Fruit fly (Drosophila melanogaster) whole organism, embryonic: ENCODE data around the gene Arp8.

Source experiments
- CG10274 ChIP-seq: fragments of 200-800 bp; sonication (Bioruptor generic); optimal IDR thresholded peaks from 3 replicates; lab custom pipeline; 2017; ENCODE audit warnings: missing biosample characterization, mild to moderate bottlenecking, missing genetic modification characterization
- CG11504 ChIP-seq: fragments of 200-800 bp; sonication (Bioruptor generic); optimal IDR thresholded peaks from 3 replicates; lab custom pipeline; 2019; ENCODE audit warnings: missing biosample characterization, mild to moderate bottlenecking, missing genetic modification characterization, moderate library complexity
- CG11696 ChIP-seq: fragments of 200-800 bp; sonication (Bioruptor generic); IDR thresholded peaks from 2 replicates; pipeline ENCODE4 v1.3.6; 2022; ENCODE audit warnings: missing biosample characterization, missing genetic modification characterization
- CG11723 ChIP-seq: fragments of 200-800 bp; sonication (Bioruptor generic); optimal IDR thresholded peaks from 2 replicates; lab custom pipeline; 2017; ENCODE audit warnings: missing biosample characterization, mild to moderate bottlenecking, missing genetic modification characterization
- CG13775 ChIP-seq: fragments of 200-800 bp; sonication (Bioruptor generic); optimal IDR thresholded peaks from 3 replicates; lab custom pipeline; 2017; ENCODE audit warnings: missing biosample characterization, mild to moderate bottlenecking, missing genetic modification characterization
- CG1603 ChIP-seq: fragments of 200-800 bp; sonication (Bioruptor generic); optimal IDR thresholded peaks from 2 replicates; lab custom pipeline; 2019; ENCODE audit warnings: missing biosample characterization, mild to moderate bottlenecking, missing genetic modification characterization, moderate library complexity
- CG17361 ChIP-seq: fragments of 200-800 bp; sonication (Bioruptor generic); IDR thresholded peaks from 3 replicates; pipeline ENCODE4 v1.3.6; 2022; ENCODE audit warnings: missing biosample characterization, missing genetic modification characterization
- CG2678 ChIP-seq: fragments of 200-800 bp; sonication (Bioruptor generic); optimal IDR thresholded peaks from 3 replicates; lab custom pipeline; 2019; ENCODE audit warnings: missing biosample characterization, mild to moderate bottlenecking, missing genetic modification characterization, moderate library complexity
- CG2712 ChIP-seq: fragments of 200-800 bp; optimal IDR thresholded peaks from 3 replicates; lab custom pipeline; 2019; ENCODE audit warnings: missing biosample characterization, mild to moderate bottlenecking, missing genetic modification characterization, moderate library complexity
- CG3726 ChIP-seq: fragments of 200-800 bp; sonication (Bioruptor generic); IDR thresholded peaks from 3 replicates; pipeline ENCODE4, ENCODE4 v1.3.6; 2022; ENCODE audit warnings: missing biosample characterization, missing genetic modification characterization
- CG4424 ChIP-seq: fragments of 200-800 bp; sonication (Bioruptor generic); optimal IDR thresholded peaks from 3 replicates; lab custom pipeline; 2016; ENCODE audit warnings: missing biosample characterization, missing genetic modification characterization
- CG4854 ChIP-seq: fragments of 200-800 bp; sonication (Bioruptor generic); optimal IDR thresholded peaks from 2 replicates; lab custom pipeline; 2016; ENCODE audit warnings: missing biosample characterization, missing genetic modification characterization, inconsistent platforms
- CG7271 ChIP-seq: fragments of 200-800 bp; sonication (Bioruptor generic); optimal IDR thresholded peaks from 2 replicates; lab custom pipeline; 2018; ENCODE audit warnings: missing biosample characterization, mild to moderate bottlenecking, missing genetic modification characterization, moderate library complexity
- CG8089 ChIP-seq: fragments of 200-800 bp; sonication (Bioruptor generic); optimal IDR thresholded peaks from 3 replicates; lab custom pipeline; 2016; ENCODE audit warnings: missing biosample characterization, missing genetic modification characterization
- CG8290 ChIP-seq, 3 experiments: fragments of 200-800 bp; sonication (Bioruptor generic); optimal IDR thresholded peaks; 2 replicates each; lab custom pipeline; 2016 to 2019; ENCODE audit warnings: missing biosample characterization in 3 of 3, missing genetic modification characterization in 3 of 3, mild to moderate bottlenecking in 2 of 3, moderate library complexity in 1 of 3
- CG8765 ChIP-seq: fragments of 200-800 bp; sonication (Bioruptor generic); IDR thresholded peaks from 2 replicates; pipeline ENCODE4 v1.3.6; 2022; ENCODE audit warnings: missing biosample characterization, missing genetic modification characterization
- CG9797 ChIP-seq: fragments of 200-800 bp; sonication (Bioruptor generic); optimal IDR thresholded peaks from 3 replicates; lab custom pipeline; 2018; ENCODE audit warnings: missing biosample characterization, mild to moderate bottlenecking, missing genetic modification characterization
- CG9932 ChIP-seq: fragments of 200-800 bp; sonication (Bioruptor generic); IDR thresholded peaks from 2 replicates; pipeline ENCODE4 v1.3.6; 2022; ENCODE audit warnings: missing biosample characterization, missing genetic modification characterization
- Drgx ChIP-seq: fragments of 200-800 bp; sonication (Bioruptor generic); IDR thresholded peaks from 2 replicates; pipeline ENCODE4 v1.3.6; 2022; ENCODE audit warnings: missing biosample characterization, missing genetic modification characterization
- Fer2 ChIP-seq: fragments of 200-800 bp; sonication (Bioruptor generic); optimal IDR thresholded peaks from 2 replicates; lab custom pipeline; 2018; ENCODE audit warnings: missing biosample characterization, mild to moderate bottlenecking, missing genetic modification characterization, moderate library complexity
- Gsc ChIP-seq: fragments of 200-800 bp; sonication (Bioruptor generic); IDR thresholded peaks from 2 replicates; pipeline ENCODE4 v1.3.6; 2022; ENCODE audit warnings: missing biosample characterization, missing genetic modification characterization
- Hmr ChIP-seq: fragments of 200-800 bp; sonication (Bioruptor generic); optimal IDR thresholded peaks from 3 replicates; lab custom pipeline; 2017; ENCODE audit warnings: mild to moderate bottlenecking, missing biosample characterization, missing genetic modification reagents, missing genetic modification characterization
- Hr51 ChIP-seq, 2 experiments: fragments of 200-800 bp; sonication (Bioruptor generic); optimal IDR thresholded peaks; 2 replicates in 1 of 2; 3 replicates in 1 of 2; lab custom pipeline; 2016 to 2018; ENCODE audit warnings: missing biosample characterization in 2 of 2, missing genetic modification characterization in 2 of 2, mild to moderate bottlenecking in 1 of 2, moderate library complexity in 1 of 2
- Hsf ChIP-seq: fragments of 200-800 bp; sonication (Bioruptor generic); optimal IDR thresholded peaks from 3 replicates; lab custom pipeline; 2016; ENCODE audit warnings: missing biosample characterization, missing genetic modification characterization
- Kr ChIP-seq: fragments of 200-800 bp; sonication (Bioruptor generic); optimal IDR thresholded peaks from 2 replicates; lab custom pipeline; 2017; ENCODE audit warnings: missing biosample characterization, mild to moderate bottlenecking, missing genetic modification characterization
- Meics ChIP-seq: fragments of 200-800 bp; sonication (Bioruptor generic); optimal IDR thresholded peaks from 2 replicates; lab custom pipeline; 2017; ENCODE audit warnings: missing biosample characterization, mild to moderate bottlenecking, missing genetic modification characterization
- NfI ChIP-seq: fragments of 200-800 bp; sonication (Bioruptor generic); optimal IDR thresholded peaks from 3 replicates; lab custom pipeline; 2018; ENCODE audit warnings: missing biosample characterization, mild to moderate bottlenecking, missing genetic modification characterization, moderate library complexity
- Rfx ChIP-seq: fragments of 200-800 bp; sonication (Bioruptor generic); IDR thresholded peaks from 2 replicates; pipeline ENCODE4 v1.3.6; 2022; ENCODE audit warnings: missing biosample characterization, missing genetic modification characterization
- Six4 ChIP-seq: fragments of 200-800 bp; sonication (Bioruptor generic); optimal IDR thresholded peaks from 2 replicates; lab custom pipeline; 2016; ENCODE audit warnings: missing biosample characterization, missing genetic modification characterization
- ash1 ChIP-seq: fragments of 200-800 bp; sonication (Bioruptor generic); optimal IDR thresholded peaks from 2 replicates; lab custom pipeline; 2018; ENCODE audit warnings: missing biosample characterization, mild to moderate bottlenecking, missing genetic modification characterization
- cg ChIP-seq: fragments of 200-800 bp; sonication (Bioruptor generic); optimal IDR thresholded peaks from 3 replicates; lab custom pipeline; 2019; ENCODE audit warnings: missing biosample characterization, mild to moderate bottlenecking, missing genetic modification characterization, moderate library complexity
- chif ChIP-seq, 2 experiments: fragments of 200-800 bp; sonication (Bioruptor generic); optimal IDR thresholded peaks; 3 replicates each; lab custom pipeline; 2016; ENCODE audit warnings: missing biosample characterization in 2 of 2, missing genetic modification characterization in 2 of 2
- ci ChIP-seq: fragments of 200-800 bp; sonication (Bioruptor generic); IDR thresholded peaks from 3 replicates; pipeline ENCODE4 v1.3.6; 2022; ENCODE audit warnings: missing biosample characterization, missing genetic modification characterization
- dpn ChIP-seq, 2 experiments: fragments of 200-800 bp; sonication (Bioruptor generic); optimal IDR thresholded peaks; 3 replicates each; lab custom pipeline; 2016; ENCODE audit warnings: missing biosample characterization in 2 of 2, missing genetic modification characterization in 2 of 2
- esg ChIP-seq: fragments of 200-800 bp; sonication (Bioruptor generic); conservative IDR thresholded peaks from 2 replicates; pipeline ENCODE4 v1.3.6; 2022; ENCODE audit warnings: missing biosample characterization, missing genetic modification characterization
- fru ChIP-seq: fragments of >200 bp; optimal IDR thresholded peaks from 2 replicates; lab custom pipeline; 2017
- gcm2 ChIP-seq: fragments of 200-800 bp; sonication (Bioruptor generic); optimal IDR thresholded peaks from 2 replicates; lab custom pipeline; 2016; ENCODE audit warnings: missing biosample characterization, missing genetic modification characterization
- gem ChIP-seq: fragments of 200-800 bp; sonication (Bioruptor generic); optimal IDR thresholded peaks from 2 replicates; lab custom pipeline; 2019; ENCODE audit warnings: missing biosample characterization, mild to moderate bottlenecking, missing genetic modification characterization, moderate library complexity
- her ChIP-seq: fragments of 200-800 bp; sonication (Bioruptor generic); optimal IDR thresholded peaks from 2 replicates; lab custom pipeline; 2016; ENCODE audit warnings: missing biosample characterization, missing genetic modification characterization
- nom ChIP-seq: fragments of 200-800 bp; sonication (Bioruptor generic); optimal IDR thresholded peaks from 2 replicates; lab custom pipeline; 2017; ENCODE audit warnings: missing biosample characterization, missing genetic modification characterization, mild to moderate bottlenecking, moderate library complexity, missing genetic modification reagents
- onecut ChIP-seq: fragments of 200-800 bp; sonication (Bioruptor generic); IDR thresholded peaks from 2 replicates; pipeline ENCODE4 v1.3.6; 2022; ENCODE audit warnings: missing biosample characterization, missing genetic modification characterization
- row ChIP-seq: fragments of 200-800 bp; sonication (Bioruptor generic); IDR thresholded peaks from 3 replicates; pipeline ENCODE4 v1.3.6; 2022; ENCODE audit warnings: missing biosample characterization, missing genetic modification characterization
- seq ChIP-seq: fragments of 200-800 bp; sonication (Bioruptor generic); IDR thresholded peaks from 2 replicates; pipeline ENCODE4 v1.3.6; 2022; ENCODE audit warnings: missing biosample characterization, missing genetic modification characterization
- sr ChIP-seq: fragments of 200-800 bp; sonication (Bioruptor generic); IDR thresholded peaks from 3 replicates; pipeline ENCODE4 v1.3.6; 2022; ENCODE audit warnings: missing biosample characterization, missing genetic modification characterization
- tin ChIP-seq: fragments of 200-800 bp; sonication (Bioruptor generic); optimal IDR thresholded peaks from 3 replicates; lab custom pipeline; 2016; ENCODE audit warnings: missing biosample characterization, missing genetic modification characterization
- trem ChIP-seq: fragments of 200-800 bp; optimal IDR thresholded peaks from 3 replicates; lab custom pipeline; 2019; ENCODE audit warnings: missing biosample characterization, mild to moderate bottlenecking, missing genetic modification characterization, moderate library complexity
- ttk ChIP-seq: fragments of 200-800 bp; sonication (Bioruptor generic); IDR thresholded peaks from 2 replicates; pipeline ENCODE4 v2.1.2; 2022; ENCODE audit warnings: missing biosample characterization, missing genetic modification characterization
- vfl ChIP-seq: fragments of 200-800 bp; sonication (Bioruptor generic); optimal IDR thresholded peaks from 2 replicates; lab custom pipeline; 2016; ENCODE audit warnings: missing biosample characterization, missing genetic modification characterization

The Arp8 gene

DNA sequence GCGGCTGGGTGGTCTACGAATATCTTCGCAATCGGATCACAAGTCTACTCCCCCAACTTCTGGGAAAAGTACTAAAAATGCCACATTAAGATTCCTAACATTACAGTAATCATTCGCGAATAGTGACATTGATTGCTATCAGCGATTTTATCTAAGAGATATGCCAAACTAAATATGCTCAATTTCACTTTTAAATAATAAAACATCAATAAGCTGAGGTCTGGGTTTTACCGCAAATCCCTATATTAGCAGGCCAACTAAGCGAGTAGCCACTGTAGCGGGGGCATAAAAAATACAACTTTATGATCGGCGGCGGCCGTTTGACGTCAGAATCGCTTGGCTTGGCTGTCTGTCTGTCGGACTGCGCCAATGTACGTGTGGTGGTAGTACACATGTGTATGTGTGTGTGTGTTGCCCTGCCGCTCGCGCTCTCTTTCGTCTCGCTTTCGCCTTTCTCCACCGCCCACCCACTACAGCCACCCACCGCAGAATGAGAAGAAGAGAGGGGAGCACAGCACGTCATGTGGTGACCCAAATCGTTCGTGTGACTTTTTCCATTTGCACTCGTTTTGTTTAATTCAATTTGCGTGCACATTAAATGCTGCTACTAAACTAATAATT, 19.8 kb upstream of the Arp8 start (continued):
- TF ChIP-seq Hsf (peak; percentile 93), CG8765 (GFP tag; lab: Robert Waterston, UW) (peak; percentile 83), fru (lab: Kevin White, UChicago) (no peak), vfl (GFP tag; lab: Kevin White, UChicago) (peak; percentile 93), ash1 (GFP tag; lab: Kevin White, UChicago) (peak; percentile 62), esg (GFP tag; lab: Robert Waterston, UW) (peak; percentile 94), CG11723 (GFP tag; lab: Kevin White, UChicago) (peak; percentile 94), CG10274 (GFP tag; lab: Kevin White, UChicago) (peak; percentile 77), cg (GFP tag; lab: Kevin White, UChicago) (peak; percentile 67), CG3726 (peak; percentile 91), CG7271 (peak; percentile 9), seq (GFP tag; lab: Robert Waterston, UW) (peak; percentile 91), CG13775 (GFP tag; lab: Kevin White, UChicago) (peak; percentile 88), CG9797 (GFP tag; lab: Kevin White, UChicago) (no peak), Meics (GFP tag; lab: Kevin White, UChicago) (peak; percentile 92), Six4 (GFP tag; lab: Kevin White, UChicago) (peak; percentile 84)

- TF ChIP-seq sr (no peak), CG4424 (GFP tag; lab: Kevin White, UChicago) (no peak), trem (tag; lab: Kevin White, UChicago) (no peak), ci (GFP tag; lab: Robert Waterston, UW) (no peak), Hmr (GFP tag; lab: Kevin White, UChicago) (no peak), Gsc (GFP tag; lab: Robert Waterston, UW) (no peak), chif (GFP tag; optimal IDR thresholded peaks at IDR 0.05; lab: Kevin White, UChicago) (no peak), her (GFP tag; lab: Kevin White, UChicago) (no peak), CG11696 (no peak), ttk (no peak), Drgx (GFP tag; lab: Robert Waterston, UW) (peak; percentile 36; the same call in 1 of the 2 replicates), CG2712 (tag; lab: Kevin White, UChicago) (no peak), Rfx (GFP tag; lab: Robert Waterston, UW) (no peak), Hr51 (GFP tag; optimal IDR thresholded peaks at IDR 0.05; lab: Kevin White, UChicago) (peak in 1 of 2 experiments; percentile 7), tin (GFP tag; lab: Kevin White, UChicago) (no peak), CG4854 (GFP tag; lab: Kevin White, UChicago) (no peak), gem (peak; percentile 10), CG9932 (GFP tag; lab: Robert Waterston, UW) (no peak), CG11504 (tag; lab: Kevin White, UChicago) (peak; percentile 3), CG8089 (GFP tag; lab: Kevin White, UChicago) (no peak), Fer2 (tag; lab: Kevin White, UChicago) (no peak), CG2678 (tag; lab: Kevin White, UChicago) (no peak), dpn (GFP tag; optimal IDR thresholded peaks at IDR 0.05; lab: Kevin White, UChicago) (no peak), gcm2 (GFP tag; lab: Kevin White, UChicago) (no peak), row (GFP tag; lab: Robert Waterston, UW) (peak; percentile 11; the same call in 1 of the 3 replicates), CG17361 (no peak), onecut (GFP tag; lab: Robert Waterston, UW) (no peak), CG1603 (no peak), CG8290 (GFP tag; optimal IDR thresholded peaks at IDR 0.05; lab: Kevin White, UChicago) (no peak), CG8290 (tag; optimal IDR thresholded peaks at IDR 0.05; lab: Kevin White, UChicago) (no peak), Kr (GFP tag; lab: Kevin White, UChicago) (no peak), NfI (no peak), nom (GFP tag; lab: Kevin White, UChicago) (peak; percentile 77)
Measured at dm6 chrX:17879211-17879897, 18.8 kb upstream of the Arp8 start.
